Fruit fly (Drosophila melanogaster): ENCODE measurements around the gene SPE.

The SPE gene

DNA sequence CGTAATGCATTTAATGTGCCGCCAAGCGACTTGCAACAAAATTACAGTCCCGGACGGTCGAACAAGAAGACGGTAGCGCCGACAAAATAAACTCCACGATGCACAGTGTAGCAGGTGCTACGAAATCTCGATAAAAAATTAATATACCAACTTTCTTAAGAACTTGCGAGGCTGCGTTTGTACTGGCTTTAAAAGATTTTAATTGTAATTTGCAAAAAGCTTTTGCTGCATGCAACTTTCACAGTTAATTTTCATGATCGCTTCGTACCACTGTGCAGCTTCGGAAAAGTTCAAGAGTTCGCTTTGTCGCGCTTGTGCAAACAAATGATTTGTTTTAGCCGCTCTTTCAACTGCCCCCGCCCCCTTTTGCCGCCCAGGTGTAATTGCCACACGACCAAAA lies 39.9 kb upstream of the SPE start (continued):
- peak; percentile 75 for TF ChIP-seq Hsf (GFP tag; optimal IDR thresholded peaks at IDR 0.05)
- peak; percentile 68; the same call in 1 of the 2 replicates for TF ChIP-seq Gsc (GFP tag; IDR thresholded peaks at IDR 0.05)
- TF ChIP-seq HLH54F (GFP tag; optimal IDR thresholded peaks at IDR 0.05) = peak; percentile 58
- peak; percentile 81 for TF ChIP-seq so (GFP tag; IDR thresholded peaks at IDR 0.05)
- peak; percentile 35 for TF ChIP-seq Atf3 (GFP tag; optimal IDR thresholded peaks at IDR 0.05)
- TF ChIP-seq schlank (tag; optimal IDR thresholded peaks at IDR 0.05) = no peak
- peak; percentile 6 for TF ChIP-seq MTF-1 (GFP tag; optimal IDR thresholded peaks at IDR 0.05; ENCODE audit: borderline replicate concordance)
- TF ChIP-seq rib (GFP tag; IDR thresholded peaks at IDR 0.05) = no peak
- peak; percentile 73 for TF ChIP-seq phol (tag; optimal IDR thresholded peaks at IDR 0.05)
- TF ChIP-seq Eip74EF (GFP tag; optimal IDR thresholded peaks at IDR 0.05) = peak in 1 of 2 experiments; percentile 49
- TF ChIP-seq row (GFP tag; IDR thresholded peaks at IDR 0.05) = peak; percentile 77
- no peak for TF ChIP-seq aop (GFP tag; IDR thresholded peaks at IDR 0.05)
- no peak for TF ChIP-seq HLHmδ (GFP tag; optimal IDR thresholded peaks at IDR 0.05)
- peak; percentile 42 for TF ChIP-seq Bteb2 (GFP tag; optimal IDR thresholded peaks at IDR 0.05)
- TF ChIP-seq sc (optimal IDR thresholded peaks at IDR 0.05) = no peak
- TF ChIP-seq sc (GFP tag; optimal IDR thresholded peaks at IDR 0.05) = peak; percentile 37
- TF ChIP-seq CG10462 (GFP tag; optimal IDR thresholded peaks at IDR 0.05) = peak; percentile 50
- peak; percentile 32 for TF ChIP-seq ab (GFP tag; optimal IDR thresholded peaks at IDR 0.05)
- no peak for TF ChIP-seq CG10543 (GFP tag; optimal IDR thresholded peaks at IDR 0.05)
- no peak for TF ChIP-seq usp (GFP tag; optimal IDR thresholded peaks at IDR 0.05)
- TF ChIP-seq shn (GFP tag; optimal IDR thresholded peaks at IDR 0.05) = no peak
- TF ChIP-seq kah (GFP tag; optimal IDR thresholded peaks at IDR 0.05) = peak; percentile 44
- no peak for TF ChIP-seq B-H2 (GFP tag; optimal IDR thresholded peaks at IDR 0.05)
- TF ChIP-seq yki (optimal IDR thresholded peaks at IDR 0.05) = no peak
- TF ChIP-seq ac (GFP tag; optimal IDR thresholded peaks at IDR 0.05) = no peak
- TF ChIP-seq NC2β (GFP tag; optimal IDR thresholded peaks at IDR 0.05) = peak; percentile 68
- peak; percentile 74 for TF ChIP-seq Aef1 (GFP tag; IDR thresholded peaks at IDR 0.05)
- TF ChIP-seq Hand (GFP tag; optimal IDR thresholded peaks at IDR 0.05) = peak; percentile 36
- peak; percentile 83 for TF ChIP-seq stc (GFP tag; IDR thresholded peaks at IDR 0.05)
- TF ChIP-seq Sry-δ (GFP tag; optimal IDR thresholded peaks at IDR 0.05) = peak; percentile 30
- peak; percentile 76 for TF ChIP-seq ind (GFP tag; optimal IDR thresholded peaks at IDR 0.05)
- peak; percentile 2 for TF ChIP-seq fu2 (GFP tag; optimal IDR thresholded peaks at IDR 0.05)
- TF ChIP-seq Ada2b (GFP tag; IDR thresholded peaks at IDR 0.05) = peak; percentile 86
- no peak for TF ChIP-seq slou (GFP tag; optimal IDR thresholded peaks at IDR 0.05)
- TF ChIP-seq CG31365 (tag; optimal IDR thresholded peaks at IDR 0.05) = peak; percentile 7
- peak; percentile 33 for TF ChIP-seq CG13296 (GFP tag; optimal IDR thresholded peaks at IDR 0.05)
- no peak for TF ChIP-seq Dfd (GFP tag; optimal IDR thresholded peaks at IDR 0.05)
- TF ChIP-seq CG4730 (GFP tag; IDR thresholded peaks at IDR 0.05) = peak; percentile 71
- TF ChIP-seq pho (GFP tag; optimal IDR thresholded peaks at IDR 0.05) = peak; percentile 49
- TF ChIP-seq CG13287 (GFP tag; IDR thresholded peaks at IDR 0.05; ENCODE audit: partially characterized antibody) = no peak
- peak; percentile 54 for TF ChIP-seq CG9609 (GFP tag; optimal IDR thresholded peaks at IDR 0.05)
- peak; percentile 51 for TF ChIP-seq Lim3 (GFP tag; IDR thresholded peaks at IDR 0.05)
- peak; percentile 28 for TF ChIP-seq HmgZ (tag; optimal IDR thresholded peaks at IDR 0.05)
- TF ChIP-seq E2f1 (GFP tag; IDR thresholded peaks at IDR 0.05) = peak; percentile 77
- TF ChIP-seq otp (GFP tag; IDR thresholded peaks at IDR 0.05) = peak; percentile 79
- TF ChIP-seq exex (tag; optimal IDR thresholded peaks at IDR 0.05) = no peak
